Fruit fly (Drosophila melanogaster): ENCODE measurements around the gene CG31142.
A peak's percentile ranks its signal among the peaks of the same experiment; 100 is the strongest.

CG31142 gene

dm6 chr3R:23928950-23929602, at the start of gene CG31142, which contains the start of the genes CG43998 and CG43999:
Gene CG31142, plus strand, starts transcription at chr3R:23929243.
Gene CG43998, minus strand, starts transcription at chr3R:23929000.
Gene CG43999, minus strand, starts transcription at chr3R:23929000.
- TF ChIP-seq unc-4 (GFP tag; IDR thresholded peaks at IDR 0.05; ENCODE audit: partially characterized antibody): 0 out of 2 replicates have a peak, but pooled peaks have one; percentile 19
- TF ChIP-seq CG17328 (GFP tag; IDR thresholded peaks at IDR 0.05): no peak
- peak in 1 of 2 experiments; percentile 15 for TF ChIP-seq Pdp1 (GFP tag; optimal IDR thresholded peaks at IDR 0.05)
- no peak for TF ChIP-seq CG18764 (GFP tag; optimal IDR thresholded peaks at IDR 0.05)
- TF ChIP-seq bigmax (GFP tag; optimal IDR thresholded peaks at IDR 0.05): no peak
- TF ChIP-seq tup (GFP tag; optimal IDR thresholded peaks at IDR 0.05): no peak
- TF ChIP-seq luna (GFP tag; optimal IDR thresholded peaks at IDR 0.05): no peak
- peak; percentile 12 for TF ChIP-seq CG14710 (tag; optimal IDR thresholded peaks at IDR 0.05)
- TF ChIP-seq crp (GFP tag; optimal IDR thresholded peaks at IDR 0.05): peak in 1 of 2 experiments; percentile 82
- TF ChIP-seq rib (GFP tag; IDR thresholded peaks at IDR 0.05): no peak
- no peak for TF ChIP-seq CG13775 (GFP tag; optimal IDR thresholded peaks at IDR 0.05)
- no peak for TF ChIP-seq al (GFP tag; IDR thresholded peaks at IDR 0.05)
- TF ChIP-seq CG10209 (GFP tag; optimal IDR thresholded peaks at IDR 0.05): no peak
- TF ChIP-seq org-1 (GFP tag; optimal IDR thresholded peaks at IDR 0.05): no peak
- no peak for TF ChIP-seq CG8388 (GFP tag; optimal IDR thresholded peaks at IDR 0.05)
- TF ChIP-seq CG14441 (GFP tag; IDR thresholded peaks at IDR 0.05): no peak
- peak; percentile 17; the same call in 1 of the 2 replicates for TF ChIP-seq sob (GFP tag; IDR thresholded peaks at IDR 0.05)
- no peak for TF ChIP-seq CG6791 (GFP tag; IDR thresholded peaks at IDR 0.05; ENCODE audit: partially characterized antibody)
- TF ChIP-seq CG9437 (GFP tag; optimal IDR thresholded peaks at IDR 0.05): no peak
- no peak for TF ChIP-seq scrt (GFP tag; optimal IDR thresholded peaks at IDR 0.05)
- TF ChIP-seq Fer3 (tag; optimal IDR thresholded peaks at IDR 0.05): no peak
- TF ChIP-seq CG18619 (GFP tag; optimal IDR thresholded peaks at IDR 0.05): no peak
- TF ChIP-seq Vsx1 (GFP tag; optimal IDR thresholded peaks at IDR 0.05): no peak
- TF ChIP-seq Adf1 (GFP tag; IDR thresholded peaks at IDR 0.05): no peak
- no peak for TF ChIP-seq CG1529 (GFP tag; optimal IDR thresholded peaks at IDR 0.05)
- TF ChIP-seq Sry-δ (GFP tag; optimal IDR thresholded peaks at IDR 0.05): peak; percentile 15
- peak; percentile 6 for TF ChIP-seq CG34376 (GFP tag; optimal IDR thresholded peaks at IDR 0.05)
- TF ChIP-seq CG8290 (GFP tag; optimal IDR thresholded peaks at IDR 0.05): no peak
- peak in 1 of 2 experiments; percentile 43 for TF ChIP-seq CG8290 (tag; optimal IDR thresholded peaks at IDR 0.05)
- no peak for TF ChIP-seq tna (GFP tag; IDR thresholded peaks at IDR 0.05; ENCODE audit: partially characterized antibody)
- TF ChIP-seq CG2120 (GFP tag; optimal IDR thresholded peaks at IDR 0.05): peak; percentile 28
- no peak for TF ChIP-seq CG9215 (GFP tag; IDR thresholded peaks at IDR 0.05)
- no peak for TF ChIP-seq HLH4C (GFP tag; IDR thresholded peaks at IDR 0.05; ENCODE audit: partially characterized antibody)
- TF ChIP-seq oc (tag; optimal IDR thresholded peaks at IDR 0.05): no peak
- TF ChIP-seq MBD-R2 (GFP tag; IDR thresholded peaks at IDR 0.05): peak; percentile 77
- TF ChIP-seq btn (GFP tag; optimal IDR thresholded peaks at IDR 0.05): no peak
- TF ChIP-seq stwl (tag; optimal IDR thresholded peaks at IDR 0.05): peak; percentile 3
- TF ChIP-seq MESR4 (GFP tag; optimal IDR thresholded peaks at IDR 0.05): peak; percentile 13
- peak; percentile 76 for TF ChIP-seq gfzf (GFP tag; optimal IDR thresholded peaks at IDR 0.05)
- peak; percentile 32 for TF ChIP-seq E2f2 (GFP tag; IDR thresholded peaks at IDR 0.05)
- no peak for TF ChIP-seq caup (GFP tag; optimal IDR thresholded peaks at IDR 0.05; ENCODE audit: severe bottlenecking)
- no peak for TF ChIP-seq h (optimal IDR thresholded peaks at IDR 0.05)
- TF ChIP-seq CG7271 (tag; optimal IDR thresholded peaks at IDR 0.05): no peak
- TF ChIP-seq CG14860 (GFP tag; IDR thresholded peaks at IDR 0.05; ENCODE audit: partially characterized antibody): no peak
- no peak for TF ChIP-seq CG13123 (GFP tag; optimal IDR thresholded peaks at IDR 0.05)
- no peak for TF ChIP-seq YL-1 (GFP tag; optimal IDR thresholded peaks at IDR 0.05)
- TF ChIP-seq otp (GFP tag; IDR thresholded peaks at IDR 0.05): 0 out of 3 replicates have a peak, but pooled peaks have one; percentile 12
- TF ChIP-seq CG12659 (GFP tag; optimal IDR thresholded peaks at IDR 0.05): peak; percentile 22
- TF ChIP-seq CG4707 (GFP tag; optimal IDR thresholded peaks at IDR 0.05): no peak

Measured in whole organism, embryonic.